Worm (Caenorhabditis elegans) whole organism, L3 larva: ENCODE measurements around the gene cdh-4.

Source experiments
- fos-1 ChIP-seq: fragments of 150-350 bp; optimal IDR thresholded peaks from 2 replicates; lab custom pipeline; 2014; ENCODE audit warnings: missing biosample characterization, missing genetic modification characterization
- nhr-28 ChIP-seq: fragments of 150-350 bp; optimal IDR thresholded peaks from 2 replicates; lab custom pipeline; 2014; ENCODE audit warnings: missing biosample characterization, missing genetic modification characterization
- pha-4 ChIP-seq: fragments of 150-350 bp; optimal IDR thresholded peaks from 2 replicates; lab custom pipeline; 2014; ENCODE audit warnings: missing biosample characterization, missing genetic modification reagents, missing genetic modification characterization

ce11 chrIII:4562070-4562788 is 42.1 kb downstream of the cdh-4 start, which contains the start of gene pan-1:
- TF ChIP-seq pha-4 (tag; lab: Kevin White, UChicago): peak; percentile 66
- no peak for TF ChIP-seq fos-1 (tag; lab: Kevin White, UChicago)
- TF ChIP-seq nhr-28: no peak
